Fruit fly (Drosophila melanogaster) whole organism, embryonic: ENCODE data around the gene CG33090.

Source experiments
- Aef1 ChIP-seq: fragments of 200-800 bp; sonication (Bioruptor generic); IDR thresholded peaks from 3 replicates; pipeline ENCODE4 v1.3.6; 2022; ENCODE audit warnings: missing biosample characterization, missing genetic modification characterization
- CG10274 ChIP-seq: fragments of 200-800 bp; sonication (Bioruptor generic); optimal IDR thresholded peaks from 3 replicates; lab custom pipeline; 2017; ENCODE audit warnings: missing biosample characterization, mild to moderate bottlenecking, missing genetic modification characterization
- CG10654 ChIP-seq: fragments of 200-800 bp; sonication (Bioruptor generic); optimal IDR thresholded peaks from 2 replicates; lab custom pipeline; 2016; ENCODE audit warnings: missing biosample characterization, missing genetic modification characterization
- CG11696 ChIP-seq: fragments of 200-800 bp; sonication (Bioruptor generic); IDR thresholded peaks from 2 replicates; pipeline ENCODE4 v1.3.6; 2022; ENCODE audit warnings: missing biosample characterization, missing genetic modification characterization
- CG12219 ChIP-seq: fragments of 200-800 bp; sonication (Bioruptor generic); optimal IDR thresholded peaks from 3 replicates; lab custom pipeline; 2018; ENCODE audit warnings: missing biosample characterization, mild to moderate bottlenecking, missing genetic modification characterization
- CG13424 ChIP-seq: fragments of 200-800 bp; sonication (Bioruptor generic); optimal IDR thresholded peaks from 2 replicates; lab custom pipeline; 2019; ENCODE audit warnings: missing biosample characterization, mild to moderate bottlenecking, missing genetic modification characterization, moderate library complexity
- CG15269 ChIP-seq: fragments of 200-800 bp; sonication (Bioruptor generic); optimal IDR thresholded peaks from 2 replicates; lab custom pipeline; 2018; ENCODE audit warnings: missing biosample characterization, mild to moderate bottlenecking, missing genetic modification characterization, moderate library complexity
- CG16813 ChIP-seq: fragments of 200-800 bp; sonication (Bioruptor generic); IDR thresholded peaks from 3 replicates; pipeline ENCODE4 v1.3.6; 2022; ENCODE audit warnings: missing biosample characterization, missing genetic modification characterization; ENCODE audit not compliant: partially characterized antibody
- CG17385 ChIP-seq: fragments of 200-800 bp; sonication (Bioruptor generic); optimal IDR thresholded peaks from 3 replicates; lab custom pipeline; 2018; ENCODE audit warnings: missing biosample characterization, mild to moderate bottlenecking, missing genetic modification characterization
- CG17612 ChIP-seq: fragments of 200-800 bp; sonication (Bioruptor generic); IDR thresholded peaks from 2 replicates; pipeline ENCODE4 v1.3.6; 2022; ENCODE audit warnings: missing biosample characterization, missing genetic modification characterization
- CG17829 ChIP-seq: fragments of 200-800 bp; optimal IDR thresholded peaks from 2 replicates; lab custom pipeline; 2019; ENCODE audit warnings: missing biosample characterization, mild to moderate bottlenecking, missing genetic modification characterization, moderate library complexity
- CG18011 ChIP-seq: fragments of 200-800 bp; sonication (Bioruptor generic); optimal IDR thresholded peaks from 2 replicates; lab custom pipeline; 2017; ENCODE audit warnings: missing biosample characterization, missing genetic modification characterization, mild to moderate bottlenecking, moderate library complexity, missing genotype
- CG2129 ChIP-seq: fragments of 200-800 bp; sonication (Bioruptor generic); IDR thresholded peaks from 2 replicates; pipeline ENCODE4 v1.3.6; 2022; ENCODE audit warnings: missing biosample characterization, missing genetic modification characterization; ENCODE audit not compliant: partially characterized antibody
- CG2678 ChIP-seq: fragments of 200-800 bp; sonication (Bioruptor generic); optimal IDR thresholded peaks from 3 replicates; lab custom pipeline; 2019; ENCODE audit warnings: missing biosample characterization, mild to moderate bottlenecking, missing genetic modification characterization, moderate library complexity
- CG5180 ChIP-seq: fragments of 200-800 bp; sonication (Bioruptor generic); optimal IDR thresholded peaks from 3 replicates; lab custom pipeline; 2017; ENCODE audit warnings: missing biosample characterization, missing genetic modification characterization, mild to moderate bottlenecking, moderate library complexity, missing genetic modification reagents
- CG7556 ChIP-seq: fragments of 200-800 bp; sonication (Bioruptor generic); optimal IDR thresholded peaks from 2 replicates; lab custom pipeline; 2017; ENCODE audit warnings: missing biosample characterization, mild to moderate bottlenecking, missing genetic modification characterization
- D ChIP-seq, 2 experiments: fragments of 200-800 bp in 1 of 2; fragments of >200 bp in 1 of 2; sonication (Bioruptor generic) in 1 of 2; optimal IDR thresholded peaks; 2 replicates in 1 of 2; 3 replicates in 1 of 2; lab custom pipeline; 2017; ENCODE audit warnings: mild to moderate bottlenecking in 1 of 2, missing biosample characterization in 1 of 2, missing genetic modification characterization in 1 of 2, missing genetic modification reagents in 1 of 2
- Drgx ChIP-seq: fragments of 200-800 bp; sonication (Bioruptor generic); IDR thresholded peaks from 2 replicates; pipeline ENCODE4 v1.3.6; 2022; ENCODE audit warnings: missing biosample characterization, missing genetic modification characterization
- Ets97D ChIP-seq: fragments of 200-800 bp; sonication (Bioruptor generic); optimal IDR thresholded peaks from 3 replicates; lab custom pipeline; 2016; ENCODE audit warnings: missing biosample characterization, missing genetic modification characterization
- HLH54F ChIP-seq: fragments of 200-800 bp; sonication (Bioruptor generic); optimal IDR thresholded peaks from 3 replicates; lab custom pipeline; 2016; ENCODE audit warnings: missing biosample characterization, missing genetic modification characterization
- Hr3 ChIP-seq: fragments of 200-800 bp; sonication (Bioruptor generic); optimal IDR thresholded peaks from 3 replicates; lab custom pipeline; 2016; ENCODE audit warnings: missing biosample characterization, missing genetic modification characterization
- Med ChIP-seq: fragments of 200-800 bp; sonication (Bioruptor generic); peaks from one replicate; lab custom pipeline; 2016; ENCODE audit warnings: missing biosample characterization, missing genetic modification characterization, mild to moderate bottlenecking, inconsistent platforms, moderate library complexity
- PHDP ChIP-seq: fragments of 200-800 bp; sonication (Bioruptor generic); optimal IDR thresholded peaks from 3 replicates; lab custom pipeline; 2018; ENCODE audit warnings: missing biosample characterization, mild to moderate bottlenecking, missing genetic modification characterization, moderate library complexity
- Rfx ChIP-seq: fragments of 200-800 bp; sonication (Bioruptor generic); IDR thresholded peaks from 2 replicates; pipeline ENCODE4 v1.3.6; 2022; ENCODE audit warnings: missing biosample characterization, missing genetic modification characterization
- Sox100B ChIP-seq: fragments of 200-800 bp; sonication (Bioruptor generic); optimal IDR thresholded peaks from 3 replicates; lab custom pipeline; 2018; ENCODE audit warnings: missing biosample characterization, mild to moderate bottlenecking, missing genetic modification characterization
- Stat92E ChIP-seq, 3 experiments: fragments of >200 bp in 2 of 3; fragments of 200-800 bp in 1 of 3; sonication (Bioruptor generic) in 1 of 3; optimal IDR thresholded peaks; 2 replicates each; lab custom pipeline; 2017 to 2019; ENCODE audit warnings: missing biosample characterization in 3 of 3, missing genetic modification characterization in 3 of 3, mild to moderate bottlenecking in 1 of 3, moderate library complexity in 1 of 3
- Vsx1 ChIP-seq: fragments of 200-800 bp; sonication (Bioruptor generic); optimal IDR thresholded peaks from 2 replicates; lab custom pipeline; 2017; ENCODE audit warnings: missing biosample characterization, mild to moderate bottlenecking, missing genetic modification characterization, missing genetic modification reagents
- amos ChIP-seq: fragments of 200-800 bp; sonication (Bioruptor generic); IDR thresholded peaks from 2 replicates; pipeline ENCODE4 v1.3.6; 2022; ENCODE audit warnings: missing biosample characterization, missing genetic modification characterization; ENCODE audit not compliant: partially characterized antibody
- ara ChIP-seq: fragments of 200-800 bp; sonication (Bioruptor generic); IDR thresholded peaks from 2 replicates; pipeline ENCODE4 v1.3.6; 2022; ENCODE audit warnings: missing biosample characterization, missing genetic modification characterization
- bab2 ChIP-seq: fragments of 200-800 bp; sonication (Bioruptor generic); optimal IDR thresholded peaks from 2 replicates; lab custom pipeline; 2016; ENCODE audit warnings: missing biosample characterization, missing genetic modification characterization
- corto ChIP-seq: fragments of 200-800 bp; sonication (Bioruptor generic); optimal IDR thresholded peaks from 2 replicates; lab custom pipeline; 2016; ENCODE audit warnings: missing biosample characterization, mild to moderate bottlenecking, missing genetic modification characterization, moderate library complexity
- dati ChIP-seq: fragments of 200-800 bp; sonication (Bioruptor generic); IDR thresholded peaks from 2 replicates; pipeline ENCODE4 v1.3.6; 2022; ENCODE audit warnings: missing biosample characterization, missing genetic modification characterization
- en ChIP-seq: fragments of 200-800 bp; sonication (Bioruptor generic); optimal IDR thresholded peaks from 2 replicates; lab custom pipeline; 2016; ENCODE audit warnings: missing biosample characterization, missing genetic modification characterization
- gro ChIP-seq: fragments of 200-800 bp; sonication (Bioruptor generic); optimal IDR thresholded peaks from 2 replicates; lab custom pipeline; 2016; ENCODE audit warnings: missing biosample characterization, missing genetic modification characterization
- her ChIP-seq: fragments of 200-800 bp; sonication (Bioruptor generic); optimal IDR thresholded peaks from 2 replicates; lab custom pipeline; 2016; ENCODE audit warnings: missing biosample characterization, missing genetic modification characterization
- kah ChIP-seq: fragments of 200-800 bp; sonication (Bioruptor generic); optimal IDR thresholded peaks from 2 replicates; lab custom pipeline; 2018; ENCODE audit warnings: missing biosample characterization, mild to moderate bottlenecking, missing genetic modification characterization
- ken ChIP-seq: fragments of 200-800 bp; sonication (Bioruptor generic); IDR thresholded peaks from 3 replicates; pipeline ENCODE4 v1.3.6; 2022; ENCODE audit warnings: missing biosample characterization, missing genetic modification characterization
- lmd ChIP-seq: fragments of 200-800 bp; sonication (Bioruptor generic); IDR thresholded peaks from 2 replicates; pipeline ENCODE4 v1.3.6; 2022; ENCODE audit warnings: missing biosample characterization, missing genetic modification characterization
- maf-S ChIP-seq: fragments of 200-800 bp; sonication (Bioruptor generic); optimal IDR thresholded peaks from 2 replicates; lab custom pipeline; 2016; ENCODE audit warnings: missing biosample characterization, missing genetic modification characterization
- peb ChIP-seq: fragments of 200-800 bp; sonication (Bioruptor generic); IDR thresholded peaks from 2 replicates; pipeline ENCODE4 v1.3.6; 2022; ENCODE audit warnings: missing biosample characterization, missing genetic modification characterization
- pho ChIP-seq: fragments of 200-800 bp; sonication (Bioruptor generic); optimal IDR thresholded peaks from 2 replicates; lab custom pipeline; 2016; ENCODE audit warnings: missing biosample characterization, missing genetic modification characterization
- pzg ChIP-seq: fragments of 200-800 bp; sonication (Bioruptor generic); optimal IDR thresholded peaks from 3 replicates; lab custom pipeline; 2018; ENCODE audit warnings: missing biosample characterization, mild to moderate bottlenecking, missing genetic modification characterization, moderate library complexity
- sd ChIP-seq: fragments of 200-800 bp; sonication (Bioruptor generic); optimal IDR thresholded peaks from 3 replicates; lab custom pipeline; 2018; ENCODE audit warnings: missing biosample characterization, mild to moderate bottlenecking, missing genetic modification characterization, moderate library complexity
- sens ChIP-seq: fragments of 200-800 bp; sonication (Bioruptor generic); peaks from one replicate; lab custom pipeline; 2016; ENCODE audit warnings: missing biosample characterization, missing genetic modification characterization
- sisA ChIP-seq: fragments of 200-800 bp; sonication (Bioruptor generic); IDR thresholded peaks from 2 replicates; pipeline ENCODE4 v1.3.6; 2022; ENCODE audit warnings: missing biosample characterization, missing genetic modification characterization
- so ChIP-seq: fragments of 200-800 bp; sonication (Bioruptor generic); IDR thresholded peaks from 3 replicates; pipeline ENCODE4 v1.3.6; 2022; ENCODE audit warnings: missing biosample characterization, missing genetic modification characterization
- sr ChIP-seq: fragments of 200-800 bp; sonication (Bioruptor generic); IDR thresholded peaks from 3 replicates; pipeline ENCODE4 v1.3.6; 2022; ENCODE audit warnings: missing biosample characterization, missing genetic modification characterization
- stwl ChIP-seq: fragments of 200-800 bp; sonication (Bioruptor generic); optimal IDR thresholded peaks from 3 replicates; lab custom pipeline; 2018; ENCODE audit warnings: missing biosample characterization, mild to moderate bottlenecking, missing genetic modification characterization, moderate library complexity
- zfh1 ChIP-seq: fragments of 200-800 bp; sonication (Bioruptor generic); IDR thresholded peaks from 3 replicates; pipeline ENCODE4 v1.3.6; 2022; ENCODE audit warnings: missing biosample characterization, missing genetic modification characterization

The CG33090 gene

DNA sequence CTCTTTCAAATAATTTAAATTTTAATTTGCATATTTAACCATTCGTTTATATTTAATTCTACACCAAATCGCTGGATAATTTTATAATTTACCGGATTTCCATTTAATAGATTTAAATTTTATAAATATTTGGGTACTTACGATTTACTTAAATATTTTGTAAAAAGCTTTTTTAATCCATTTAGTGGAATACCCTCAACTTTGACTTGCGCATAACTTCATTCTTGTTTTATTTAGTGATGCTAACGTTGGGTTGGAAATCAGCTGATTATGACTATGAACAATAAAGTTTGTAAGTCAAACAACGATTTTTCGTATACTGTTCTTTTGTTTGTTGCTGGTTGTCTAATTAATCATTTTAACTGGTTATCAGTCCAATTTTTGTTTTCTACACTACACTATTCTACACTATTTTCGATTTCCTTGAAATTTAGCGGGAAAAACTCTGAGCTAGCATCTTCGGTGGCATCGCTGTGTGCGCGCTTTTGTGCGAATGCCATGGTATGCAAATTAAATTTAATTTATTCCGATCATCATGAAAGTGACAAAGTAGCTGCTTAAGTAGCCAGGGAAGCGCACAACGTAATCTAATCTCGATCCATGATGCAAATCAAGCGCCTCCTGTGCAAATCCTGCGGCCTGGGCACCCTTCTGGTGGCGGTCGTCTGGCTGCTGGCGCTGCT, 25.0 kb downstream of the CG33090 start, which contains the start of gene Pgant35A (continued):
- no peak; the same call in 1 of the 2 replicates for TF ChIP-seq ara (GFP tag; lab: Robert Waterston, UW)
- TF ChIP-seq Stat92E (GFP tag; optimal IDR thresholded peaks at IDR 0.05; lab: Kevin White, UChicago), result no peak
- peak; percentile 6 for TF ChIP-seq her (GFP tag; lab: Kevin White, UChicago)
- no peak for TF ChIP-seq D (optimal IDR thresholded peaks at IDR 0.05; lab: Kevin White, UChicago)
- TF ChIP-seq D (GFP tag; optimal IDR thresholded peaks at IDR 0.05; lab: Kevin White, UChicago), result no peak
- peak; percentile 25 for TF ChIP-seq stwl (tag; lab: Kevin White, UChicago)
- peak; percentile 70 for TF ChIP-seq PHDP (tag; lab: Kevin White, UChicago)
- peak; percentile 49 for TF ChIP-seq pho (GFP tag; lab: Kevin White, UChicago)
- peak; percentile 52 for TF ChIP-seq pzg
- no peak for TF ChIP-seq Aef1 (GFP tag; lab: Robert Waterston, UW)
- peak; percentile 34 for TF ChIP-seq gro (GFP tag; lab: Kevin White, UChicago)
- TF ChIP-seq maf-S, result peak; percentile 20
- peak; percentile 19; the same call in 1 of the 2 replicates for TF ChIP-seq lmd (GFP tag; lab: Robert Waterston, UW)
- no peak for TF ChIP-seq dati (GFP tag; lab: Robert Waterston, UW)
- TF ChIP-seq CG16813, result no peak
- TF ChIP-seq CG18011 (GFP tag; lab: Kevin White, UChicago), result peak; percentile 23
- no peak for TF ChIP-seq CG11696
- TF ChIP-seq Drgx (GFP tag; lab: Robert Waterston, UW), result no peak
- no peak for TF ChIP-seq corto
- TF ChIP-seq CG17829, result peak; percentile 56
- peak; percentile 55 for TF ChIP-seq sens (GFP tag; lab: Kevin White, UChicago)
- no peak for TF ChIP-seq CG2129 (GFP tag; lab: Robert Waterston, UW)
- TF ChIP-seq sd, result peak; percentile 92
- peak; percentile 57; the same call in 1 of the 2 replicates for TF ChIP-seq Rfx (GFP tag; lab: Robert Waterston, UW)
- peak; percentile 45 for TF ChIP-seq Vsx1 (GFP tag; lab: Kevin White, UChicago)
- TF ChIP-seq HLH54F (GFP tag; lab: Kevin White, UChicago), result peak; percentile 31
- no peak for TF ChIP-seq kah (GFP tag; lab: Kevin White, UChicago)
- TF ChIP-seq CG12219 (GFP tag; lab: Kevin White, UChicago), result no peak
- peak; percentile 57 for TF ChIP-seq CG7556
- peak; percentile 47 for TF ChIP-seq CG17385 (GFP tag; lab: Kevin White, UChicago)
- no peak for TF ChIP-seq en (GFP tag; lab: Kevin White, UChicago)
- peak; percentile 78 for TF ChIP-seq Med
- TF ChIP-seq Sox100B (GFP tag; lab: Kevin White, UChicago), result peak; percentile 41
- TF ChIP-seq Ets97D (GFP tag; lab: Kevin White, UChicago), result peak; percentile 8
- TF ChIP-seq sisA (GFP tag; lab: Robert Waterston, UW), result no peak
- TF ChIP-seq amos (GFP tag; lab: Robert Waterston, UW), result no peak
- TF ChIP-seq CG10274 (GFP tag; lab: Kevin White, UChicago), result no peak
- TF ChIP-seq sr (GFP tag; lab: Robert Waterston, UW), result no peak
- TF ChIP-seq bab2 (GFP tag; lab: Kevin White, UChicago), result peak; percentile 40
- no peak for TF ChIP-seq peb (GFP tag; lab: Robert Waterston, UW)
- no peak for TF ChIP-seq so (GFP tag; lab: Robert Waterston, UW)
- TF ChIP-seq CG10654 (GFP tag; lab: Kevin White, UChicago), result no peak
- TF ChIP-seq CG13424 (tag; lab: Kevin White, UChicago), result peak; percentile 58
- TF ChIP-seq ken, result no peak
- no peak for TF ChIP-seq zfh1
- peak; percentile 51 for TF ChIP-seq Hr3 (GFP tag; lab: Kevin White, UChicago)
- TF ChIP-seq CG2678, result peak; percentile 61
- no peak for TF ChIP-seq CG17612
- TF ChIP-seq CG15269 (tag; lab: Kevin White, UChicago), result peak; percentile 51
- no peak for TF ChIP-seq CG5180
